Worm (Caenorhabditis elegans) whole organism, early embryonic: Measurements from ENCODE around the gene C01G6.9.

Experiments used
- ama-1 ChIP-seq: fragments of 150-350 bp; optimal IDR thresholded peaks from 2 replicates; lab custom pipeline; 2014
- ceh-13 ChIP-seq: fragments of 200-800 bp; sonication (Bioruptor generic); optimal IDR thresholded peaks from 2 replicates; lab custom pipeline; 2018; ENCODE audit warnings: mild to moderate bottlenecking, missing genetic modification characterization, missing compliant biosample characterization
- ceh-36 ChIP-seq: sonication (generic microtip); optimal IDR thresholded peaks from 2 replicates; lab custom pipeline; 2016; ENCODE audit warnings: missing genetic modification characterization, inconsistent platforms, missing compliant biosample characterization
- flt-1 ChIP-seq: fragments of 200-800 bp; sonication (Bioruptor generic); IDR thresholded peaks from 2 replicates; pipeline ENCODE4 v1.3.6; 2022; ENCODE audit warnings: missing genetic modification characterization, missing compliant biosample characterization
- scrt-1 ChIP-seq: fragments of 200-800 bp; sonication (Bioruptor generic); IDR thresholded peaks from 2 replicates; pipeline ENCODE4 v1.3.6; 2022; ENCODE audit warnings: missing genetic modification characterization, missing compliant biosample characterization

ce11 chrII:9258566-9258965 is 37.1 kb downstream of the C01G6.9 start:
- TF ChIP-seq flt-1 (GFP tag; lab: Robert Waterston, UW) (no peak), scrt-1 (GFP tag; lab: Robert Waterston, UW) (no peak), ama-1 (lab: Kevin White, UChicago) (peak; percentile 1), ceh-36 (no peak), ceh-13 (GFP tag; lab: Kevin White, UChicago) (no peak)
